Worm (Caenorhabditis elegans) whole organism, L4/young adult: ENCODE results near the gene sre-41.

Experiments used
- W03F9.2 ChIP-seq: fragments of 150-350 bp; optimal IDR thresholded peaks from 2 replicates; lab custom pipeline; 2014; ENCODE audit warnings: missing biosample characterization, missing genetic modification characterization
- dao-5 ChIP-seq: sonication (generic microtip); optimal IDR thresholded peaks from 2 replicates; lab custom pipeline; 2016; ENCODE audit warnings: missing genotype, missing genetic modification characterization, moderate library complexity, missing compliant biosample characterization
- him-1 ChIP-seq: sonication (generic microtip); optimal IDR thresholded peaks from 2 replicates; lab custom pipeline; 2016; ENCODE audit warnings: missing genotype, missing genetic modification reagents, missing genetic modification characterization, missing compliant biosample characterization

sre-41 gene

ce11 chrII:12435202-12435872 lies 47.3 kb downstream of the sre-41 start:
- TF ChIP-seq W03F9.2 (tag; lab: Kevin White, UChicago) (no peak), dao-5 (tag; lab: Kevin White, UChicago) (no peak), him-1 (tag; lab: Kevin White, UChicago) (no peak)

- no peak for TF ChIP-seq W03F9.2 (tag; lab: Kevin White, UChicago)
- TF ChIP-seq him-1 (tag; lab: Kevin White, UChicago), result no peak
- no peak for TF ChIP-seq dao-5 (tag; lab: Kevin White, UChicago)
Observed at ce11 chrII:12436717-12437116, 48.6 kb downstream of the sre-41 start.

DNA sequence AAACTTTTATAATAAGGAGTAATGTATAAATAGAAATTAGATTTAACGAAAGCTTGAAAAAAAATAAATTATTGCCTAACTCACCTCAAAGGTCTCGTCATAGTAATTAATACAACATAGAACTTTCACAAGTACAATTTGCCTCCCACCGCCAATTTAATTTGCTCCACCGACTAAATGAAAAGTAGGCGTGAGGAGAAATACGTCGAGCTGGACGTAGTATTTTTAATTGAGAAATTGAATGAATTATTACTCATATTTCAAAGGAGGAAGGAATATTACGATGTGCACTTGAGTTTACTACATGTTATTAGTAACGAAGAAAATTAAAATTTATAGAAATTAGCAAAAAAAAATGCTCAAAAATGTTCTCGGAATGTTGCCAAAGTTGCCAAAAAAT lies 50.4 kb downstream of the sre-41 start, which contains the start of gene Y57A10C.9:
Y57A10C.9 (minus strand) TSS at position 101 of the 400 bp plus-strand sequence.
- TF ChIP-seq him-1 (tag; lab: Kevin White, UChicago) (no peak), dao-5 (tag; lab: Kevin White, UChicago) (no peak), W03F9.2 (tag; lab: Kevin White, UChicago) (no peak)
